Worm (Caenorhabditis elegans) whole organism, mixed stage, embryonic: ENCODE results near the gene clec-196.

Experiments used
- elt-1 ChIP-seq: sonication (generic microtip); optimal IDR thresholded peaks from 2 replicates; lab custom pipeline; 2017; ENCODE audit warnings: missing genetic modification characterization, mild to moderate bottlenecking, missing compliant biosample characterization, antibody characterized with exemption, moderate library complexity, borderline replicate concordance; ENCODE audit not compliant: insufficient read depth
- flh-1 ChIP-seq: fragments of 200-800 bp; sonication (Bioruptor generic); optimal IDR thresholded peaks from 2 replicates; lab custom pipeline; 2018; ENCODE audit warnings: mild to moderate bottlenecking, missing genetic modification characterization, moderate library complexity, missing compliant biosample characterization
- lsy-2 ChIP-seq: fragments of 150-350 bp; optimal IDR thresholded peaks from 2 replicates; lab custom pipeline; 2014; ENCODE audit warnings: missing biosample characterization, missing genetic modification characterization
- unc-39 ChIP-seq: fragments of 150-350 bp; optimal IDR thresholded peaks from 2 replicates; lab custom pipeline; 2014; ENCODE audit warnings: missing biosample characterization, missing genetic modification characterization
- unc-62 ChIP-seq: fragments of 150-350 bp; optimal IDR thresholded peaks from 2 replicates; lab custom pipeline; 2014; ENCODE audit warnings: missing biosample characterization, missing genetic modification reagents, missing genetic modification characterization
- ztf-11 ChIP-seq: fragments of 150-350 bp; optimal IDR thresholded peaks from 2 replicates; lab custom pipeline; 2014; ENCODE audit warnings: missing biosample characterization, missing genetic modification characterization

DNA sequence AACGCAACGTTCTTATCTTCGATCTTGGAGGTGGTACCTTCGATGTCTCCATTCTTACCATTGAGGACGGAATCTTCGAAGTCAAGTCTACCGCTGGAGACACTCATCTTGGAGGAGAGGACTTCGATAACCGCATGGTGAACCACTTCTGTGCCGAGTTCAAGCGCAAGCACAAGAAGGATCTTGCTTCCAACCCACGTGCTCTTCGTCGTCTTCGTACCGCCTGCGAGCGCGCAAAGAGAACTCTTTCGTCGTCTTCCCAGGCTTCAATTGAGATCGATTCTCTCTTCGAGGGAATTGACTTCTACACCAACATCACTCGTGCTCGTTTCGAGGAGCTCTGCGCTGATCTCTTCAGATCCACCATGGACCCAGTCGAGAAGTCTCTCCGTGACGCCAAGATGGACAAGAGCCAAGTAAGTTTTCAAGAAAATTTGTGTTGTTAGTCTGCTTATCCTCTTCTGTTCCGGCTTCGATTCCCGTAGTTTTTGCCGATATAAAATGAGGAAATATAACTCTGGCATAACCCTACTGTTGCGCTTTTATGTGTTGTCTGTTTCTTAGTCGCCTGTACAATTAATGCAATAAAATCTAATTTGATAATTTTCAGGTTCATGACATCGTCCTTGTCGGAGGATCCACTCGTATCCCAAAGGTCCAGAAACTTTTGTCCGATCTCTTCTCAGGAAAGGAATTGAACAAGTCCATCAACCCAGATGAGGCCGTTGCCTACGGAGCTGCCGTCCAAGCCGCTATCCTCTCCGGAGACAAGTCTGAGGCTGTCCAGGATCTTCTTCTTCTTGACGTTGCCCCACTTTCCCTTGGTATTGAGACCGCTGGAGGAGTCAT lies 3.1 kb downstream of the clec-196 start:
- TF ChIP-seq flh-1 (GFP tag; lab: Kevin White, UChicago) (no peak), elt-1 (tag; lab: Kevin White, UChicago) (no peak), lsy-2 (no peak), unc-62 (GFP tag; lab: Kevin White, UChicago) (no peak), ztf-11 (tag; lab: Kevin White, UChicago) (no peak), unc-39 (no peak)
